Worm (Caenorhabditis elegans): Measurements from ENCODE around the gene ZC84.1.

Gene ZC84.1

DNA sequence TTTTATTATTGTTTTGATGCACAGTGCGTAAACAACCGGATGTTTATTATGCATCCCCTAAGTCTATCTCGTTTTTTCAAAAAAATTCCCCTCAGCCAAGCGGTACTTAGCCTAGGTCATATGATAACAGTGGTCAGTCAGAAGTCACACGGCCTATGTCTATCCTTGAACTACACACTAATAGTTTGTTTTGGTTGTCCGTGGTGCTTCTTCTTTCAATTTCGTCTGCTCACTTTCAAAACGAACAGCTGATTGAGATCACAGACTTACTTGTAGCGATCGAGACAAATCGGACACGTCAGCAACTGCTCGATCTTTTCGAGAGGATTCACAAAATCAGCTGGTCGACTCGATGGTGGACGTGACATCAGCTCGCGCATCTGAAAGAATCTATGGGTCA is 53.1 kb downstream of the ZC84.1 start:
- TF ChIP-seq ztf-11 (tag; optimal IDR thresholded peaks at IDR 0.05) (no peak), daf-12 (tag; optimal IDR thresholded peaks at IDR 0.05) (no peak), snpc-4 (tag; optimal IDR thresholded peaks at IDR 0.05) (no peak), nhr-43 (tag; optimal IDR thresholded peaks at IDR 0.05; ENCODE audit: poor library complexity, severe bottlenecking) (no peak), skn-1 (tag; optimal IDR thresholded peaks at IDR 0.05) (no peak), mdl-1 (tag; optimal IDR thresholded peaks at IDR 0.05) (no peak), ceh-16 (tag; optimal IDR thresholded peaks at IDR 0.05) (no peak), nhr-12 (tag; optimal IDR thresholded peaks at IDR 0.05) (no peak), ama-1 (optimal IDR thresholded peaks at IDR 0.05) (no peak), nhr-28 (tag; optimal IDR thresholded peaks at IDR 0.05) (no peak), nfya-1 (tag; optimal IDR thresholded peaks at IDR 0.05; ENCODE audit: insufficient read depth) (no peak), nhr-11 (tag; optimal IDR thresholded peaks at IDR 0.05) (no peak), unc-62 (GFP tag; optimal IDR thresholded peaks at IDR 0.05) (no peak), ceh-9 (tag; optimal IDR thresholded peaks at IDR 0.05) (no peak), pha-4 (tag; optimal IDR thresholded peaks at IDR 0.05) (no peak), sea-2 (GFP tag; optimal IDR thresholded peaks at IDR 0.05) (no peak), aly-2 (tag; optimal IDR thresholded peaks at IDR 0.05) (no peak), eor-1 (tag; optimal IDR thresholded peaks at IDR 0.05) (no peak)

DNA sequence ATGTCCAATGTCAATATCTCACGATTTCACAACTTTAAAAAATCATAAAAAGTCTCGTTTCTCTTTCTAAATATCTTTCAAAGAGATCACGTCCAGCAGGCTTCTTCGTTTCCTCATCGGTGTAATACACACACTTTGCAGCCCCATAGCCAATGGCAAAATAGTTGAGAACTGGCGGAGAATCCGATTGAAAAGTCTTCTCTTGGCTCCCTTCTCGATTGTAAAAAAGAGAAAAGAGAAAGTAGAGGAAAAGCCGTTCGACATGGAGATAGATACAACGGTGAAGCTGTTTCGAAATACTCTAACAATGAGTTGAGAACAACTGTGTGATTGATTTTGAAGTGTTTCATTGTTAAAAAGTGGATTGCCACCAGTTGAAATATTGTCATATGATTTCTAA is 54.3 kb downstream of the ZC84.1 start:
- TF ChIP-seq nfya-1 (tag; optimal IDR thresholded peaks at IDR 0.05; ENCODE audit: insufficient read depth) (peak; percentile 52), eor-1 (tag; optimal IDR thresholded peaks at IDR 0.05) (no peak)
